Worm (Caenorhabditis elegans) whole organism, young adult: ENCODE results near the gene srh-184.

Experiments
- B0261.1 ChIP-seq: sonication (generic microtip); optimal IDR thresholded peaks from 2 replicates; lab custom pipeline; 2016; ENCODE audit warnings: mild to moderate bottlenecking, missing genetic modification characterization, moderate library complexity, missing compliant biosample characterization
- B0336.3 ChIP-seq: fragments of 200-800 bp; sonication (Bioruptor generic); IDR thresholded peaks from 2 replicates; pipeline ENCODE4 v1.3.6; 2022; ENCODE audit warnings: missing genetic modification characterization, missing compliant biosample characterization
- D2030.7 ChIP-seq: fragments of 200-800 bp; sonication (Bioruptor generic); IDR thresholded peaks from 2 replicates; pipeline ENCODE4 v1.3.6; 2022; ENCODE audit warnings: missing genetic modification reagents, missing genetic modification characterization, missing compliant biosample characterization
- F10E7.11 ChIP-seq: sonication (generic microtip); optimal IDR thresholded peaks from 2 replicates; lab custom pipeline; 2017; ENCODE audit warnings: mild to moderate bottlenecking, missing genetic modification characterization, moderate library complexity, missing compliant biosample characterization
- F23B12.7 ChIP-seq: sonication (generic microtip); optimal IDR thresholded peaks from 2 replicates; lab custom pipeline; 2017; ENCODE audit warnings: missing genetic modification characterization, mild to moderate bottlenecking, missing compliant biosample characterization, antibody characterized with exemption, moderate library complexity; ENCODE audit not compliant: insufficient read depth
- F33H1.4 ChIP-seq: fragments of 200-800 bp; sonication (Bioruptor generic); IDR thresholded peaks from 2 replicates; pipeline ENCODE4 v1.3.6; 2022; ENCODE audit warnings: missing genetic modification reagents, missing genetic modification characterization, missing compliant biosample characterization
- F39B2.1 ChIP-seq: fragments of 200-800 bp; sonication (Bioruptor generic); IDR thresholded peaks from 2 replicates; pipeline ENCODE4 v1.3.6; 2022; ENCODE audit warnings: missing genetic modification reagents, missing genetic modification characterization, missing compliant biosample characterization
- F57A8.1 ChIP-seq: fragments of 200-800 bp; sonication (Bioruptor generic); optimal IDR thresholded peaks from 2 replicates; lab custom pipeline; 2018; ENCODE audit warnings: mild to moderate bottlenecking, missing genetic modification characterization, moderate library complexity, missing compliant biosample characterization
- Y53F4B.3 ChIP-seq: fragments of 200-800 bp; sonication (Bioruptor generic); IDR thresholded peaks from 2 replicates; pipeline ENCODE4 v1.3.6; 2022; ENCODE audit warnings: missing genetic modification reagents, missing genetic modification characterization, missing compliant biosample characterization
- Y53G8AR.9 ChIP-seq: fragments of 200-800 bp; sonication (Bioruptor generic); conservative IDR thresholded peaks from 2 replicates; pipeline ENCODE4 v1.3.6; 2022; ENCODE audit warnings: missing genetic modification reagents, missing genetic modification characterization, missing compliant biosample characterization
- ama-1 ChIP-seq, 3 experiments: fragments of 150-350 bp in 1 of 3; sonication (generic microtip) in 2 of 3; optimal IDR thresholded peaks; 2 replicates each; lab custom pipeline; 2014 to 2018; ENCODE audit warnings: missing biosample characterization in 2 of 3, missing genetic modification characterization in 2 of 3, missing genetic modification reagents in 2 of 3
- athp-1 ChIP-seq: sonication (generic microtip); optimal IDR thresholded peaks from 2 replicates; lab custom pipeline; 2017; ENCODE audit warnings: mild to moderate bottlenecking, missing genetic modification characterization, missing compliant biosample characterization
- attf-5 ChIP-seq: fragments of 200-800 bp; sonication (Bioruptor generic); optimal IDR thresholded peaks from 2 replicates; lab custom pipeline; 2018; ENCODE audit warnings: mild to moderate bottlenecking, missing genetic modification characterization, missing compliant biosample characterization
- bed-2 ChIP-seq: fragments of 200-800 bp; sonication (Bioruptor generic); IDR thresholded peaks from 2 replicates; pipeline ENCODE4 v1.3.6; 2022; ENCODE audit warnings: missing genetic modification reagents, missing genetic modification characterization, missing compliant biosample characterization
- cebp-1 ChIP-seq, 2 experiments: fragments of 200-800 bp in 1 of 2; sonication (Bioruptor generic) in 1 of 2; sonication (generic microtip) in 1 of 2; IDR thresholded peaks in 1 of 2; optimal IDR thresholded peaks in 1 of 2; 2 replicates each; pipeline versions ENCODE4 v1.3.6 to Lab custom; 2017 to 2022; ENCODE audit warnings: missing compliant biosample characterization in 2 of 2, missing genetic modification characterization in 2 of 2, mild to moderate bottlenecking in 1 of 2, missing genetic modification reagents in 1 of 2, moderate library complexity in 1 of 2
- ceh-91 ChIP-seq: fragments of 200-800 bp; sonication (Bioruptor generic); IDR thresholded peaks from 2 replicates; pipeline ENCODE4 v1.3.6; 2022; ENCODE audit warnings: missing genetic modification reagents, missing genetic modification characterization, missing compliant biosample characterization
- dox-1 ChIP-seq: fragments of 200-800 bp; sonication (Bioruptor generic); IDR thresholded peaks from 2 replicates; pipeline ENCODE4 v1.3.6; 2022; ENCODE audit warnings: missing genetic modification reagents, missing genetic modification characterization, missing compliant biosample characterization
- dpl-1 ChIP-seq: fragments of 150-350 bp; optimal IDR thresholded peaks from 2 replicates; lab custom pipeline; 2014; ENCODE audit warnings: missing biosample characterization, missing genetic modification reagents, missing genetic modification characterization
- ets-4 ChIP-seq: fragments of 200-800 bp; sonication (Bioruptor generic); optimal IDR thresholded peaks from 2 replicates; lab custom pipeline; 2018; ENCODE audit warnings: mild to moderate bottlenecking, missing genetic modification characterization, missing compliant biosample characterization
- fkh-3 ChIP-seq: sonication (generic microtip); optimal IDR thresholded peaks from 2 replicates; lab custom pipeline; 2016; ENCODE audit warnings: mild to moderate bottlenecking, missing genetic modification characterization, missing compliant biosample characterization
- hmg-1.2 ChIP-seq: fragments of 200-800 bp; sonication (Bioruptor generic); IDR thresholded peaks from 2 replicates; pipeline ENCODE4 v1.3.6; 2022; ENCODE audit warnings: missing genetic modification reagents, missing genetic modification characterization, missing compliant biosample characterization
- hsf-1 ChIP-seq: fragments of 200-800 bp; sonication (Bioruptor generic); IDR thresholded peaks from 2 replicates; pipeline ENCODE4 v1.3.6; 2022; ENCODE audit warnings: missing genetic modification reagents, missing genetic modification characterization, missing compliant biosample characterization
- let-526 ChIP-seq: fragments of 200-800 bp; sonication (Bioruptor generic); IDR thresholded peaks from 2 replicates; pipeline ENCODE4 v1.3.6; 2022; ENCODE audit warnings: missing genetic modification reagents, missing genetic modification characterization, missing compliant biosample characterization
- let-607 ChIP-seq, 2 experiments: fragments of 200-800 bp in 1 of 2; sonication (Bioruptor generic) in 1 of 2; sonication (generic microtip) in 1 of 2; optimal IDR thresholded peaks; 2 replicates each; lab custom pipeline; 2016 to 2018; ENCODE audit warnings: mild to moderate bottlenecking in 2 of 2, missing compliant biosample characterization in 2 of 2, missing genetic modification characterization in 2 of 2, moderate library complexity in 2 of 2, missing genotype in 1 of 2
- lin-26 ChIP-seq: fragments of 200-800 bp; sonication (Bioruptor generic); IDR thresholded peaks from 2 replicates; pipeline ENCODE4 v1.3.6; 2022; ENCODE audit warnings: missing genetic modification reagents, missing genetic modification characterization, missing compliant biosample characterization
- lsl-1 ChIP-seq: fragments of 200-800 bp; sonication (Bioruptor generic); optimal IDR thresholded peaks from 2 replicates; lab custom pipeline; 2018; ENCODE audit warnings: mild to moderate bottlenecking, missing genetic modification characterization, moderate library complexity, missing compliant biosample characterization
- lsy-27 ChIP-seq: sonication (generic microtip); optimal IDR thresholded peaks from 2 replicates; lab custom pipeline; 2017; ENCODE audit warnings: missing genetic modification characterization, mild to moderate bottlenecking, missing compliant biosample characterization, antibody characterized with exemption, missing genotype, borderline replicate concordance; ENCODE audit not compliant: insufficient read depth
- madf-3 ChIP-seq: fragments of 200-800 bp; sonication (Bioruptor generic); IDR thresholded peaks from 2 replicates; pipeline ENCODE4 v1.3.6; 2022; ENCODE audit warnings: missing genetic modification reagents, missing genetic modification characterization, missing compliant biosample characterization
- madf-6 ChIP-seq: fragments of 200-800 bp; sonication (Bioruptor generic); IDR thresholded peaks from 2 replicates; pipeline ENCODE4 v1.3.6; 2022; ENCODE audit warnings: missing genetic modification reagents, missing genetic modification characterization, missing compliant biosample characterization
- madf-8 ChIP-seq: fragments of 200-800 bp; sonication (Bioruptor generic); conservative IDR thresholded peaks from 2 replicates; pipeline ENCODE4 v1.3.6; 2022; ENCODE audit warnings: missing genetic modification reagents, missing genetic modification characterization, missing compliant biosample characterization
- nhr-90 ChIP-seq: sonication (generic microtip); optimal IDR thresholded peaks from 2 replicates; lab custom pipeline; 2016; ENCODE audit warnings: missing genotype, mild to moderate bottlenecking, missing genetic modification characterization, missing compliant biosample characterization
- pbrm-1 ChIP-seq: fragments of 200-800 bp; sonication (Bioruptor generic); IDR thresholded peaks from 2 replicates; pipeline ENCODE4 v1.3.6; 2022; ENCODE audit warnings: missing genetic modification reagents, missing genetic modification characterization, missing compliant biosample characterization
- rcor-1 ChIP-seq: fragments of 200-800 bp; sonication (Bioruptor generic); IDR thresholded peaks from 2 replicates; pipeline ENCODE4 v1.3.6; 2022; ENCODE audit warnings: missing genetic modification reagents, missing genetic modification characterization, missing compliant biosample characterization
- snpc-3.4 ChIP-seq: sonication (generic microtip); optimal IDR thresholded peaks from 2 replicates; lab custom pipeline; 2017; ENCODE audit warnings: missing genetic modification characterization, mild to moderate bottlenecking, missing compliant biosample characterization, antibody characterized with exemption, moderate library complexity, missing genotype, missing genetic modification reagents
- unc-62 ChIP-seq: fragments of 150-350 bp; optimal IDR thresholded peaks from 2 replicates; lab custom pipeline; 2014; ENCODE audit warnings: missing biosample characterization, missing genetic modification reagents, missing genetic modification characterization
- xnd-1 ChIP-seq: sonication (generic microtip); optimal IDR thresholded peaks from 2 replicates; lab custom pipeline; 2016; ENCODE audit warnings: missing genotype, missing genetic modification reagents, missing genetic modification characterization, missing compliant biosample characterization
- zim-3 ChIP-seq: sonication (generic microtip); optimal IDR thresholded peaks from 2 replicates; lab custom pipeline; 2017; ENCODE audit warnings: mild to moderate bottlenecking, missing genetic modification characterization, moderate library complexity, missing compliant biosample characterization
- ztf-22 ChIP-seq: fragments of 200-800 bp; sonication (Bioruptor generic); optimal IDR thresholded peaks from 2 replicates; lab custom pipeline; 2018; ENCODE audit warnings: mild to moderate bottlenecking, missing genetic modification characterization, moderate library complexity, missing compliant biosample characterization
- ztf-6 ChIP-seq: fragments of 200-800 bp; sonication (Bioruptor generic); IDR thresholded peaks from 2 replicates; pipeline ENCODE4 v1.3.6; 2022; ENCODE audit warnings: missing genetic modification reagents, missing genetic modification characterization, missing compliant biosample characterization

srh-184 gene

DNA sequence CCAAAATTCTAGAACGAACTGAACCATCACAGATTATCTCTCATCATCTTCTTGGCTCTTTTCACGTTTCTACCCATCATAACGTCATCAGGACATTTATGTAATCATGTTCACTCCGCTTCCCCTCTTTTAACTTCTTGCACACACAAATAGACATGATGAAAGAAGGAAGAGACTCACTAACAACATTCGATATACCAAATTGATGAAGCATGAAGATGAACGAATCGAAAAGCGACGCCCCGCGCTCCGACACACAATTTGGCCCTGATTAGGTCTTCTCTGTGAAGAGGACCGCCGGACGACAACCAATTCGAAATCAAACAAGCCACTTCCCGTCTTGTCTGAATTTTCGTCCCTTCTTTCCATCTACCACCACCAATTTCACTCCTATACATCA lies 20.5 kb upstream of the srh-184 start:
- TF ChIP-seq lsl-1 (GFP tag; lab: Kevin White, UChicago) (no peak), D2030.7 (no peak), bed-2 (GFP tag; lab: Robert Waterston, UW) (no peak), snpc-3.4 (tag; lab: Kevin White, UChicago) (no peak), F57A8.1 (GFP tag; lab: Kevin White, UChicago) (no peak), F39B2.1 (GFP tag; lab: Robert Waterston, UW) (no peak), Y53F4B.3 (GFP tag; lab: Robert Waterston, UW) (no peak), ztf-6 (GFP tag; lab: Robert Waterston, UW) (no peak), ceh-91 (no peak)
- TF ChIP-seq, all 124 proteins: peak for 0

DNA sequence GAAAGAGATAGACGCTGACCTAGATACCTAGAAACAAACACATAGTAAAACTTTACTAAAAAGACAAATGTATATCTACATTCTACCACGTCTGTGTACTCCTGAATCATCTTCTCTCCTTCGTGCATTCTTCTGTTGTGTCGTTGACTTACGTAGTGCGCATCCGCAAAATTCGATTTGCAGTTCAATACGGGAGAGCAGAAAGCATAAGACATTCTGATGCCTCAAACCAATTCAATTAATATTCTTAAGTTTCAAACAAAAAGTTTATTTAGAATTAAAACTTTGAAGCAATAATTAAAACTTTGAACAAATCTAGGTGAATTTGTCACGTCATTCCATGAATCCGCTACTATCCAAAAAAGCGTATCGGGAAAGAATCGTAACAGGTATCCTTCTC lies 18.8 kb upstream of the srh-184 start:
- TF ChIP-seq ama-1 (optimal IDR thresholded peaks at IDR 0.05; lab: Kevin White, UChicago), result no peak
- TF ChIP-seq ama-1 (GFP tag; optimal IDR thresholded peaks at IDR 0.05; lab: Kevin White, UChicago), result peak in 1 of 2 experiments; percentile 21
- TF ChIP-seq lsy-27 (tag; lab: Kevin White, UChicago), result no peak

DNA sequence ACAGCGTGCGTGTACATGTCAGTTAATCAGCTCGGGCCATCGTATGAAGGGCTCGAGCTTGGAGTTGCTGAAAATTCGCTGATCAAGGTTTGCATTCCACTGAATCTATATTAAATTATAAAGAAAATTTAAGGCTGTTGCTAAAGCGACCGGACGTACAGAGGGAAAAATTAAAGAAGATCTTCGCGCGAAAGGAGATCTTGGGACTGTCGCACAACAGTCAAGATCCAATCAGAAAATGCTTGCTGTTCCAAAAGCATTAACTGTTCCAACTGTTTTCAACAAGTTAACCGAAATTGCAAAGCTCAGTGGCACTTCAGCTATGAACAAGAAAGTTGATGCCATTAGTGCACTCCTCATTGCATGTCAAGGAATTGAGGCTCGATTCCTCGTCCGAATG lies 16.3 kb upstream of the srh-184 start:
- no peak for TF ChIP-seq F23B12.7 (tag; lab: Kevin White, UChicago)

DNA sequence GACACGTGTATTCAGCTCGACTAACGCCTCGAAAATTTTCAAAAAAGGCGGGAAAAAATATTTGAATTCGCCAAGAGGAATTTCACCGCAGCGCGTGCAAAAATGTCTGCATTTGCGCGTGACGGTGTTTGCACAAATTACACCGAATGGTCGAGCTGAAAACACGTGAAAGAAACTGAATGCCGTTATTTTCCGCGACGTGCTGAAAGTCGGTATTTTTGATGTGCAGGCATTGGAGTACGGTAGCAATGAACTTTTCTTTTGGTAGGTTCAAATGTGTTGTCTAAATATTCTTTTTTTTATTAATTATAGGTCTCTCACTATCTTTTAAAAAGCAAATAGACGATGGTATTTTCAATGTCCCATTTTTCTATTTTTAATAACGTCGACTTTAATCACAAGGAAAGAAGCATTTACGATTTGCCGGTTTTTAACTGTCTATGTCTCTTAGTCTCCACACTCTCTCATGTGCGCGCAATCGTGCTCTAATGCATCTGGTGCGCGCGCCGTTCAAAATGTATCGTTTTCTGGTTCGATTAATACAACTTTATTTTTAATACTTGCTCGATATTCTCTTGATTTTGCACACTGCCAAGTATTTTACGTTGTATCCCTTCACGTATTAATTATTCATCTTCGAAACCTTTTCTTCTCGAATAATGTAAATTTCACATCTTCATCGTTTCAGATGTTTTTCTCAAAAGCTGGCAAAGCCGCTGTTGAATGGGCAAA lies 15.6 kb upstream of the srh-184 start, which contains the start of the genes C29A12.1 and lig-1:
C29A12.1 (minus strand) TSS at position 63 of the 732 bp plus-strand sequence.
lig-1 (plus strand) TSS at position 682 of the 732 bp plus-strand sequence.
- TF ChIP-seq zim-3 (tag; lab: Kevin White, UChicago) (no peak), hmg-1.2 (GFP tag; lab: Robert Waterston, UW) (peak; percentile 66; the same call in 1 of the 2 replicates), let-607 (tag; optimal IDR thresholded peaks at IDR 0.05; lab: Kevin White, UChicago) (no peak), B0261.1 (tag; lab: Kevin White, UChicago) (no peak), nhr-90 (tag; lab: Kevin White, UChicago) (no peak), rcor-1 (GFP tag; lab: Robert Waterston, UW) (peak; percentile 45; the same call in 1 of the 2 replicates), fkh-3 (tag; lab: Kevin White, UChicago) (no peak), Y53G8AR.9 (no peak), pbrm-1 (GFP tag; lab: Robert Waterston, UW) (peak; percentile 30; the same call in 1 of the 2 replicates), madf-8 (GFP tag; lab: Robert Waterston, UW) (peak; percentile 65), lin-26 (GFP tag; lab: Robert Waterston, UW) (0 out of 2 replicates have a peak, but pooled peaks have one; percentile 18), ceh-91 (peak; percentile 86), lsl-1 (GFP tag; lab: Kevin White, UChicago) (peak; percentile 87), B0336.3 (GFP tag; lab: Robert Waterston, UW) (no peak), dpl-1 (GFP tag; lab: Kevin White, UChicago) (peak; percentile 30), F33H1.4 (GFP tag; lab: Robert Waterston, UW) (peak; percentile 51), hsf-1 (GFP tag; lab: Robert Waterston, UW) (0 out of 2 replicates have a peak, but pooled peaks have one; percentile 57), D2030.7 (peak; percentile 93), madf-6 (GFP tag; lab: Robert Waterston, UW) (peak; percentile 83), ztf-6 (GFP tag; lab: Robert Waterston, UW) (no peak), unc-62 (GFP tag; lab: Kevin White, UChicago) (no peak), cebp-1 (GFP tag; IDR thresholded peaks at IDR 0.05; lab: Robert Waterston, UW) (no peak), cebp-1 (tag; optimal IDR thresholded peaks at IDR 0.05; lab: Kevin White, UChicago) (no peak), attf-5 (peak; percentile 44), F10E7.11 (tag; lab: Kevin White, UChicago) (no peak), madf-3 (GFP tag; lab: Robert Waterston, UW) (peak; percentile 83), let-526 (no peak), dox-1 (GFP tag; lab: Robert Waterston, UW) (peak; percentile 79), ztf-22 (no peak), xnd-1 (peak; percentile 54), ets-4 (GFP tag; lab: Kevin White, UChicago) (no peak), athp-1 (tag; lab: Kevin White, UChicago) (no peak), Y53F4B.3 (GFP tag; lab: Robert Waterston, UW) (no peak)
